Fruit fly (Drosophila melanogaster): ENCODE measurements around the gene CG18170.

- no peak for TF ChIP-seq CTCF (optimal IDR thresholded peaks at IDR 0.05)
- no peak for TF ChIP-seq CG8478 (optimal IDR thresholded peaks at IDR 0.05)
Observed at dm6 chr3L:1629064-1629777, 26.5 kb downstream of the CG18170 start, which contains the start of gene GC.
